Fruit fly (Drosophila melanogaster): Measurements from ENCODE around the gene Blos3.

Gene Blos3

dm6 chr3L:18890283-18891175 is 20.5 kb downstream of the Blos3 start, which contains the start of gene CG3961 (continued):
- TF ChIP-seq gfzf (GFP tag; optimal IDR thresholded peaks at IDR 0.05) = no peak
- peak; percentile 96 for TF ChIP-seq Ptx1 (GFP tag; IDR thresholded peaks at IDR 0.05)
- TF ChIP-seq p53 (GFP tag; optimal IDR thresholded peaks at IDR 0.05) = no peak
- TF ChIP-seq CG10147 (GFP tag; optimal IDR thresholded peaks at IDR 0.05) = peak; percentile 97
- TF ChIP-seq ap (GFP tag; IDR thresholded peaks at IDR 0.05) = peak; percentile 83
- TF ChIP-seq ham (GFP tag; IDR thresholded peaks at IDR 0.05) = 0 out of 2 replicates have a peak, but pooled peaks have one; percentile 36
- TF ChIP-seq Opbp (GFP tag; IDR thresholded peaks at IDR 0.05; ENCODE audit: partially characterized antibody) = no peak
- TF ChIP-seq CTCF (GFP tag; optimal IDR thresholded peaks at IDR 0.05) = peak; percentile 72
- TF ChIP-seq sens (GFP tag) = peak; percentile 99
- peak; percentile 95 for TF ChIP-seq tgo (GFP tag; IDR thresholded peaks at IDR 0.05)
- TF ChIP-seq Sox100B (GFP tag; optimal IDR thresholded peaks at IDR 0.05) = peak; percentile 100
- peak; percentile 95 for TF ChIP-seq nau (GFP tag; optimal IDR thresholded peaks at IDR 0.05)
- TF ChIP-seq CG3838 (GFP tag; optimal IDR thresholded peaks at IDR 0.05) = peak; percentile 93
- peak; percentile 84 for TF ChIP-seq CG34376 (GFP tag; optimal IDR thresholded peaks at IDR 0.05)
- peak; percentile 90 for TF ChIP-seq E2f1 (GFP tag; IDR thresholded peaks at IDR 0.05)
- TF ChIP-seq CG6689 (GFP tag; IDR thresholded peaks at IDR 0.05) = peak; percentile 97
- peak; percentile 43 for TF ChIP-seq stwl (tag; optimal IDR thresholded peaks at IDR 0.05)
- TF ChIP-seq CG32532 (GFP tag; IDR thresholded peaks at IDR 0.05) = peak; percentile 79
- TF ChIP-seq CG13296 (GFP tag; optimal IDR thresholded peaks at IDR 0.05) = peak; percentile 97
- peak; percentile 72 for TF ChIP-seq CG3163 (GFP tag; optimal IDR thresholded peaks at IDR 0.05)
- TF ChIP-seq nom (GFP tag; optimal IDR thresholded peaks at IDR 0.05) = peak; percentile 97
- peak; percentile 94 for TF ChIP-seq dysf (GFP tag; IDR thresholded peaks at IDR 0.05)
- peak; percentile 97 for TF ChIP-seq D19A (tag; optimal IDR thresholded peaks at IDR 0.05)
- 0 out of 2 replicates have a peak, but pooled peaks have one; percentile 17 for TF ChIP-seq bbx (GFP tag; IDR thresholded peaks at IDR 0.05; ENCODE audit: partially characterized antibody)
- no peak for TF ChIP-seq Sin3A (optimal IDR thresholded peaks at IDR 0.05)
- peak; percentile 46 for TF ChIP-seq eyg (GFP tag; optimal IDR thresholded peaks at IDR 0.05)
- peak; percentile 97 for TF ChIP-seq bcd (GFP tag; optimal IDR thresholded peaks at IDR 0.05)
- peak; percentile 98 for TF ChIP-seq dmrt11E (tag; optimal IDR thresholded peaks at IDR 0.05)
- TF ChIP-seq Neu2 (GFP tag; optimal IDR thresholded peaks at IDR 0.05; ENCODE audit: borderline replicate concordance) = no peak
- peak; percentile 88 for TF ChIP-seq H2.0 (GFP tag; IDR thresholded peaks at IDR 0.05)
- TF ChIP-seq CG12942 (GFP tag; optimal IDR thresholded peaks at IDR 0.05) = peak; percentile 97
- peak; percentile 52 for TF ChIP-seq ERR (GFP tag; optimal IDR thresholded peaks at IDR 0.05)
- TF ChIP-seq pfk (GFP tag; optimal IDR thresholded peaks at IDR 0.05) = no peak
- TF ChIP-seq Atf3 (GFP tag; optimal IDR thresholded peaks at IDR 0.05) = peak; percentile 88
- peak; percentile 98 for TF ChIP-seq CG2202 (tag; optimal IDR thresholded peaks at IDR 0.05)
- TF ChIP-seq Sry-β (GFP tag; optimal IDR thresholded peaks at IDR 0.05) = peak; percentile 72
- no peak; the same call in 1 of the 2 replicates for TF ChIP-seq Bgb (GFP tag; IDR thresholded peaks at IDR 0.05; ENCODE audit: partially characterized antibody)
- peak; percentile 91 for TF ChIP-seq Usf (GFP tag; optimal IDR thresholded peaks at IDR 0.05)
- peak; percentile 94 for TF ChIP-seq esg (GFP tag; conservative IDR thresholded peaks at IDR 0.05)
- no peak for TF ChIP-seq knrl (GFP tag; IDR thresholded peaks at IDR 0.05; ENCODE audit: partially characterized antibody)
- TF ChIP-seq CG11085 (GFP tag; IDR thresholded peaks at IDR 0.05) = peak; percentile 59
- peak; percentile 95 for TF ChIP-seq HLH3B (GFP tag; IDR thresholded peaks at IDR 0.05)
- TF ChIP-seq sisA (GFP tag; IDR thresholded peaks at IDR 0.05) = peak; percentile 89
- TF ChIP-seq Nf-YA (GFP tag; IDR thresholded peaks at IDR 0.05) = peak; percentile 76
- peak; percentile 90 for TF ChIP-seq sd (tag; optimal IDR thresholded peaks at IDR 0.05)
- TF ChIP-seq ac (GFP tag; optimal IDR thresholded peaks at IDR 0.05) = peak; percentile 76
- no peak; the same call in 1 of the 2 replicates for TF ChIP-seq CG13287 (GFP tag; IDR thresholded peaks at IDR 0.05; ENCODE audit: partially characterized antibody)
- peak; percentile 95 for TF ChIP-seq CG3281 (GFP tag; optimal IDR thresholded peaks at IDR 0.05)
- TF ChIP-seq lola (GFP tag; optimal IDR thresholded peaks at IDR 0.05) = peak in 1 of 3 experiments; percentile 100
